Worm (Caenorhabditis elegans): Measurements from ENCODE around the gene C09E7.4.

The C09E7.4 gene

DNA sequence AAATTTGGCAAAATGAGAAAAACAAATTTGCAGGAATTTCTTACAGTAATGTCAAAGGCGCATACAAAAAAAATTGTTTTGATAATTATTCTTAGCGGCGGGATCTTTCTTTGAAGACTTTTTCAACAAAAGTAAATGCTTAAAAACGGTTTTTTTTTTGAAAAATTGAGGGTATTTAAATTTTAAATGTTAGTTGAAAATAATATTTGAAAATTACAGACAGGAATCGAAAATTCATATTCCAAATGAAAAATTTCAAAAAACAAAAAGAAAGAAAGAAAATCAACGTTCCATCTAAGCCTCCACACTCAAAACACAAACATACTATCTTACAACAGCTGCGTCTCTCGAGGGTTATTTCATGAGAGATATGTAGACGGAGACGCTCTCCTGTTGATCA, 40.4 kb upstream of the C09E7.4 start:
- TF ChIP-seq bed-3 (GFP tag; optimal IDR thresholded peaks at IDR 0.05) (no peak), zip-8 (tag; optimal IDR thresholded peaks at IDR 0.05) (no peak), unc-120 (tag; optimal IDR thresholded peaks at IDR 0.05; ENCODE audit: poor library complexity, severe bottlenecking) (no peak), lin-32 (GFP tag; optimal IDR thresholded peaks at IDR 0.05) (no peak), drap-1 (GFP tag; optimal IDR thresholded peaks at IDR 0.05) (no peak), lsy-2 (tag; optimal IDR thresholded peaks at IDR 0.05) (no peak), snpc-4 (tag; optimal IDR thresholded peaks at IDR 0.05) (no peak), tbx-8 (GFP tag; optimal IDR thresholded peaks at IDR 0.05) (no peak), cnd-1 (tag; optimal IDR thresholded peaks at IDR 0.05) (no peak), nhr-2 (tag; optimal IDR thresholded peaks at IDR 0.05) (no peak), nhr-76 (tag; optimal IDR thresholded peaks at IDR 0.05) (no peak), nhr-28 (tag; optimal IDR thresholded peaks at IDR 0.05) (no peak), nhr-12 (tag; optimal IDR thresholded peaks at IDR 0.05) (no peak), mls-2 (tag; optimal IDR thresholded peaks at IDR 0.05) (no peak), elt-3 (tag; optimal IDR thresholded peaks at IDR 0.05) (no peak)

DNA sequence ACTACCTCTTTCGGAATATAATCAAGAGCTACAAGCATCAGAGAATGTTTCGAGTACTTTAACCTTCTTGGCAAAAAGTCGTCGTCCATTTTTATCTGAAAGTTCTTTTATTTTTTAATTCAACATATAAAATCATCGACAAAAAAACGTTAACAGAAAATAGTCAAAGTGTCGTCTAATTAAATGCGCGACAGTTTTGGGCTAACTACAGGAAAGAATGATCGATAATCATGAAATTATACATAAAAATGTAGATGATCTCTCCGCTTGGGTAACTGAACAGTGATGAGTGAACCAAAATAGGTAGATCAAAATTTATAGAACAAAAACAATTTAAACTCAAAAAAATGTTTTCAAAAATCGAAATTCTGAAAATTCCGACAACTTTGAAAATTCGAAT, 21.7 kb upstream of the C09E7.4 start, which contains the start of gene C09E7.8:
TSS of gene C09E7.8 (minus strand) at position 101 of the 400 bp plus-strand sequence.
- no peak for TF ChIP-seq unc-39 (tag; optimal IDR thresholded peaks at IDR 0.05)
- TF ChIP-seq mep-1 (tag; optimal IDR thresholded peaks at IDR 0.05), result no peak
- no peak for TF ChIP-seq unc-62 (GFP tag; optimal IDR thresholded peaks at IDR 0.05)
- no peak for TF ChIP-seq nhr-28 (tag; optimal IDR thresholded peaks at IDR 0.05)
- no peak for TF ChIP-seq bed-3 (GFP tag; optimal IDR thresholded peaks at IDR 0.05)
- no peak for TF ChIP-seq cnd-1 (tag; optimal IDR thresholded peaks at IDR 0.05)
- no peak for TF ChIP-seq ces-1 (GFP tag; optimal IDR thresholded peaks at IDR 0.05)
- no peak for TF ChIP-seq elt-3 (tag; optimal IDR thresholded peaks at IDR 0.05)
- no peak for TF ChIP-seq snpc-4 (tag; optimal IDR thresholded peaks at IDR 0.05)
- TF ChIP-seq nhr-76 (tag; optimal IDR thresholded peaks at IDR 0.05), result no peak
- TF ChIP-seq ceh-43 (GFP tag; optimal IDR thresholded peaks at IDR 0.05), result no peak
- TF ChIP-seq blmp-1 (tag; optimal IDR thresholded peaks at IDR 0.05), result no peak
- no peak for TF ChIP-seq M03D4.4 (tag; optimal IDR thresholded peaks at IDR 0.05)
- TF ChIP-seq nhr-237 (tag; optimal IDR thresholded peaks at IDR 0.05), result no peak
- TF ChIP-seq mab-5 (tag; optimal IDR thresholded peaks at IDR 0.05), result no peak

DNA sequence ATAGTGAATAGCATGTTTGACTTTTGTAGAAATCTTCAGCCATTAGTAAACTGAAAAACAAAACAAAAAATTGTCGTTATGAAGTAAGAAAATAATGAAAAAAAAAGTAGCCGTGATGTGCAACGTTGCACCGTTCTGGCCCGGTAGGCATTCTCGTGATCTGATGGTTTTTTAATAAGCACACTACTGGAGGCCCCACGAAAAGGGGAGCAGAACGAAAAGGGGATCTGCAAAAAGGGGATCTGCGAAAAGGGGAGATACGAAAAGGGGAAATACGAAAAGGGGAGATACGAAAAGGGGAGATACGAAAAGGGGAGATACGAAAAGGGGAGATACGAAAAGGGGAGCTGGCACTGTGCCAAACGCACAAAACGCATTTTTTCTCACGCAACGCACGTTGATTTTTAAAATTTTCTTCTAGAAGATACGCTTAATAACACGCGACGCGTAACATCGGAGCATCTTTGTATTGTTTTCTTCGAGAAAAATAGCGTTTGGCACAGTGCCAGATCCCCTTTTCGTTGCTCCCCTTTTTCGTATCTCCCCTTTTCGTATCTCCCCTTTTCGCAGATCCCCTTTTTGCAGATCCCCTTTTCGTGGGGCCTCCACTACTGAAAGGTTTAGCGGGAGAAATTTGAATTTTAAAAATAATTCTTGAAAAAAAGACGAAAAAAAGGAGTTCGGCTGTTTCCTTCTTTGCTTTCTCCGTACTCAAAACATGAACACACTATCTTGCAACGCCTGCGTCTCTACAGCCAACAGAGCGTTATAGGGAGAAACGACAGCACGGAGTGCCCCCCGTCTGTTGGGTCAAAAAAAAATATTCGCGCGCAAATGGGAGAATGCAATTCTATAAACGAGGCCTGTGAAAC, 14.6 kb upstream of the C09E7.4 start, which contains the start of gene C09E7.7:
TSS of gene C09E7.7 (minus strand) at position 57 of the 872 bp plus-strand sequence.
- TF ChIP-seq drap-1 (GFP tag; optimal IDR thresholded peaks at IDR 0.05) (peak; percentile 35), ces-1 (GFP tag; optimal IDR thresholded peaks at IDR 0.05) (peak; percentile 27), lin-13 (tag; optimal IDR thresholded peaks at IDR 0.05) (peak; percentile 40), sptf-1 (tag; optimal IDR thresholded peaks at IDR 0.05) (peak; percentile 67), cnd-1 (tag; optimal IDR thresholded peaks at IDR 0.05) (peak; percentile 47), sem-2 (GFP tag; optimal IDR thresholded peaks at IDR 0.05) (peak; percentile 13), mls-2 (tag; optimal IDR thresholded peaks at IDR 0.05) (peak; percentile 38)

DNA sequence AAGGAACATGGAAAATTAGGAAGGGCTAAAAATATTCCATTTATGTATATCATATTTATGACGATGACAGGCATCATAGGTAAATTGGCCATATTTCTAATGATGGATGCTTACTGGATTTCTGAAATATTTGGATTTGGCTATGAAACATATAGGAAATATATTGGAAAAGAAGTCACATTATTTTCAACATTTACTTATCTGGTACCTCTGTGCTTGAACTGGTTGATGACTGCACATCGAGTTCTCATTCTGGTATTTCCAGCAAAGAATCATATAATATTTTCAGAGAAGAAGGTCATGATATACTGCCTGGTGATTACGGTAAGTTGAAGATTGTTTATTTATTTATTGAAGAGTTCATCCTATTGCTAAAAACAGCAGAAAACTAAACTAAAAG, 4.1 kb downstream of the C09E7.4 start, which contains the start of gene srxa-5:
TSS of gene srxa-5 (plus strand) at position 301 of the 400 bp plus-strand sequence.
- TF ChIP-seq flh-1 (GFP tag; optimal IDR thresholded peaks at IDR 0.05) (no peak), sptf-1 (tag; optimal IDR thresholded peaks at IDR 0.05) (no peak), blmp-1 (tag; optimal IDR thresholded peaks at IDR 0.05) (no peak), unc-62 (GFP tag; optimal IDR thresholded peaks at IDR 0.05) (no peak)

DNA sequence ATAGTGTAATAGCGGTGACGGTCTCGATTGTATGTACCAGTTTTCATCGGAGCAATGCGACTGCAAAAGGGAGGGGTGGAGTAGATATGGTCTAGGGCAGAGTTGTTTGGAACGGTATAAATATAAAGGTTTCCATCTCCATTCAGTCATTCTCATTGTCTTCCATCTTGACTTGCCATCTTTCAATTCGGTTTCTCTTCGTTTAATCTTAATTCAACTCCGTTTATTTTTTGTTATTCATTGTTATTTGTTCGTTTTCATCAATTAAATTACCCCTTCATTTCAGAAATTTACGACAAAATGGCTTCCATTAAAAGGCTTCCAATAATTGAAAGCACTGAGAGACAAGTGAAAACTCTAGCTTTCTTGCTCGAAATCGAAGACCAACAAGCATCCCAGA, 5.7 kb downstream of the C09E7.4 start, which contains the start of gene C09E7.11:
TSS of gene C09E7.11 (plus strand) at position 301 of the 400 bp plus-strand sequence.
- TF ChIP-seq elt-1 (tag; optimal IDR thresholded peaks at IDR 0.05; ENCODE audit: borderline replicate concordance, insufficient read depth) (no peak), ztf-11 (tag; optimal IDR thresholded peaks at IDR 0.05) (no peak), bed-3 (GFP tag; optimal IDR thresholded peaks at IDR 0.05) (no peak), nhr-237 (tag; optimal IDR thresholded peaks at IDR 0.05) (no peak), unc-120 (tag; optimal IDR thresholded peaks at IDR 0.05; ENCODE audit: poor library complexity, severe bottlenecking) (no peak), drap-1 (GFP tag; optimal IDR thresholded peaks at IDR 0.05) (no peak), lin-32 (GFP tag; optimal IDR thresholded peaks at IDR 0.05) (no peak), cnd-1 (tag; optimal IDR thresholded peaks at IDR 0.05) (no peak), nhr-28 (tag; optimal IDR thresholded peaks at IDR 0.05) (no peak), ceh-43 (GFP tag; optimal IDR thresholded peaks at IDR 0.05) (no peak), ceh-83 (GFP tag; optimal IDR thresholded peaks at IDR 0.05) (no peak), snpc-4 (tag; optimal IDR thresholded peaks at IDR 0.05) (no peak), elt-3 (tag; optimal IDR thresholded peaks at IDR 0.05) (no peak), ceh-39 (tag; optimal IDR thresholded peaks at IDR 0.05) (no peak), mep-1 (tag; optimal IDR thresholded peaks at IDR 0.05) (no peak), lin-13 (tag; optimal IDR thresholded peaks at IDR 0.05) (no peak), ces-1 (GFP tag; optimal IDR thresholded peaks at IDR 0.05) (no peak), mab-5 (tag; optimal IDR thresholded peaks at IDR 0.05) (no peak), flh-1 (GFP tag; optimal IDR thresholded peaks at IDR 0.05) (no peak)
